Fruit fly (Drosophila melanogaster): Measurements from ENCODE around the gene Scamp.

The Scamp gene

dm6 chrX:15449490-15450326 is at the start of gene Scamp, which contains the start of gene Ahcy:
TSS of gene Scamp (minus strand) at chrX:15449883.
TSS of gene Ahcy (plus strand) at chrX:15450261.
- TF ChIP-seq CG13204 (GFP tag; optimal IDR thresholded peaks at IDR 0.05) (no peak), Snoo (tag; optimal IDR thresholded peaks at IDR 0.05) (no peak), CG8159 (tag; optimal IDR thresholded peaks at IDR 0.05) (no peak), CG15710 (tag; optimal IDR thresholded peaks at IDR 0.05) (no peak), CG4496 (GFP tag; IDR thresholded peaks at IDR 0.05) (no peak), gl (tag; optimal IDR thresholded peaks at IDR 0.05) (no peak), EcR (GFP tag; optimal IDR thresholded peaks at IDR 0.05) (no peak), CG17806 (tag; optimal IDR thresholded peaks at IDR 0.05) (no peak), Pif1B (GFP tag; optimal IDR thresholded peaks at IDR 0.05) (no peak), rn (GFP tag; IDR thresholded peaks at IDR 0.05) (no peak), CG10348 (GFP tag; IDR thresholded peaks at IDR 0.05) (no peak), CG12605 (GFP tag; IDR thresholded peaks at IDR 0.05) (no peak), Ets98B (GFP tag; IDR thresholded peaks at IDR 0.05) (no peak), CG9948 (tag; optimal IDR thresholded peaks at IDR 0.05) (no peak), CG14655 (GFP tag; optimal IDR thresholded peaks at IDR 0.05) (no peak), Pif1A (GFP tag; optimal IDR thresholded peaks at IDR 0.05) (no peak), CG34367 (tag; optimal IDR thresholded peaks at IDR 0.05) (no peak), D1 (tag; optimal IDR thresholded peaks at IDR 0.05) (no peak), CG32121 (GFP tag; IDR thresholded peaks at IDR 0.05) (no peak)

dm6 chrX:15498791-15499190 is 49.1 kb upstream of the Scamp start:
- TF ChIP-seq CG9948 (tag; optimal IDR thresholded peaks at IDR 0.05) (no peak), EcR (GFP tag; optimal IDR thresholded peaks at IDR 0.05) (no peak), D1 (tag; optimal IDR thresholded peaks at IDR 0.05) (no peak), CG15710 (tag; optimal IDR thresholded peaks at IDR 0.05) (peak; percentile 13), CG14655 (GFP tag; optimal IDR thresholded peaks at IDR 0.05) (no peak), Pif1A (GFP tag; optimal IDR thresholded peaks at IDR 0.05) (peak; percentile 51), CG4496 (GFP tag; IDR thresholded peaks at IDR 0.05) (peak; percentile 87), Ets98B (GFP tag; IDR thresholded peaks at IDR 0.05) (peak; percentile 48; the same call in 1 of the 2 replicates), CG13204 (GFP tag; optimal IDR thresholded peaks at IDR 0.05) (peak; percentile 52), CG8159 (tag; optimal IDR thresholded peaks at IDR 0.05) (peak; percentile 25), rn (GFP tag; IDR thresholded peaks at IDR 0.05) (no peak), fd96Ca (GFP tag; IDR thresholded peaks at IDR 0.05) (0 out of 3 replicates have a peak, but pooled peaks have one; percentile 12), CG8301 (tag; optimal IDR thresholded peaks at IDR 0.05) (no peak), Snoo (tag; optimal IDR thresholded peaks at IDR 0.05) (peak; percentile 13), CG17806 (tag; optimal IDR thresholded peaks at IDR 0.05) (no peak), gl (tag; optimal IDR thresholded peaks at IDR 0.05) (no peak), CG12605 (GFP tag; IDR thresholded peaks at IDR 0.05) (no peak), CG34367 (tag; optimal IDR thresholded peaks at IDR 0.05) (peak; percentile 3), CG32121 (GFP tag; IDR thresholded peaks at IDR 0.05) (no peak), CG10348 (GFP tag; IDR thresholded peaks at IDR 0.05) (no peak), Pif1B (GFP tag; optimal IDR thresholded peaks at IDR 0.05) (peak; percentile 13)

dm6 chrX:15497440-15498271 is 48.0 kb upstream of the Scamp start:
- peak; percentile 41 for TF ChIP-seq CG13204 (GFP tag; optimal IDR thresholded peaks at IDR 0.05)
- TF ChIP-seq gl (tag; optimal IDR thresholded peaks at IDR 0.05): no peak
- no peak for TF ChIP-seq CG8159 (tag; optimal IDR thresholded peaks at IDR 0.05)
- TF ChIP-seq CG15710 (tag; optimal IDR thresholded peaks at IDR 0.05): no peak
- 0 out of 2 replicates have a peak, but pooled peaks have one; percentile 7 for TF ChIP-seq CG12605 (GFP tag; IDR thresholded peaks at IDR 0.05)

dm6 chrX:15496651-15497409 is 47.1 kb upstream of the Scamp start:
- TF ChIP-seq CG10348 (GFP tag; IDR thresholded peaks at IDR 0.05): no peak
- TF ChIP-seq CG13204 (GFP tag; optimal IDR thresholded peaks at IDR 0.05): no peak
- no peak for TF ChIP-seq CG8301 (tag; optimal IDR thresholded peaks at IDR 0.05)
- TF ChIP-seq CG15710 (tag; optimal IDR thresholded peaks at IDR 0.05): no peak
- TF ChIP-seq EcR (GFP tag; optimal IDR thresholded peaks at IDR 0.05): no peak
- TF ChIP-seq Pif1B (GFP tag; optimal IDR thresholded peaks at IDR 0.05): no peak
- TF ChIP-seq Snoo (tag; optimal IDR thresholded peaks at IDR 0.05): no peak
- no peak for TF ChIP-seq CG14655 (GFP tag; optimal IDR thresholded peaks at IDR 0.05)
- TF ChIP-seq CG8159 (tag; optimal IDR thresholded peaks at IDR 0.05): no peak
- TF ChIP-seq CG32121 (GFP tag; IDR thresholded peaks at IDR 0.05): no peak
- TF ChIP-seq Ets98B (GFP tag; IDR thresholded peaks at IDR 0.05): no peak
- TF ChIP-seq rn (GFP tag; IDR thresholded peaks at IDR 0.05): no peak
- TF ChIP-seq CG4496 (GFP tag; IDR thresholded peaks at IDR 0.05): no peak

All from whole organism, pupa.